Worm (Caenorhabditis elegans) whole organism, L2 larva: ENCODE data around the gene ZC412.10.

Experiments used
- C34F6.9 ChIP-seq: fragments of 150-350 bp; optimal IDR thresholded peaks from 2 replicates; lab custom pipeline; 2014; ENCODE audit warnings: missing biosample characterization, missing genetic modification characterization
- F13H6.1 ChIP-seq: sonication (generic microtip); optimal IDR thresholded peaks from 2 replicates; lab custom pipeline; 2016; ENCODE audit warnings: missing genetic modification characterization, missing compliant biosample characterization
- R02D3.7 ChIP-seq: fragments of 150-350 bp; optimal IDR thresholded peaks from 2 replicates; lab custom pipeline; 2014; ENCODE audit warnings: missing biosample characterization, missing genetic modification characterization
- Y55F3AM.14 ChIP-seq: fragments of 200-800 bp; sonication (Bioruptor generic); optimal IDR thresholded peaks from 2 replicates; lab custom pipeline; 2018; ENCODE audit warnings: mild to moderate bottlenecking, missing genetic modification characterization, missing compliant biosample characterization
- ZK546.5 ChIP-seq: sonication (generic microtip); optimal IDR thresholded peaks from 2 replicates; lab custom pipeline; 2017; ENCODE audit warnings: missing biosample characterization, missing genetic modification characterization
- alr-1 ChIP-seq: fragments of 150-350 bp; optimal IDR thresholded peaks from 2 replicates; lab custom pipeline; 2014; ENCODE audit warnings: missing biosample characterization, missing genetic modification characterization
- aly-2 ChIP-seq: fragments of 150-350 bp; optimal IDR thresholded peaks from 2 replicates; lab custom pipeline; 2014; ENCODE audit warnings: missing biosample characterization, missing genetic modification characterization
- ama-1 ChIP-seq: fragments of 150-350 bp; optimal IDR thresholded peaks from 2 replicates; lab custom pipeline; 2018; ENCODE audit warnings: inconsistent platforms
- blmp-1 ChIP-seq: sonication (generic microtip); optimal IDR thresholded peaks from 2 replicates; lab custom pipeline; 2017; ENCODE audit warnings: missing genetic modification characterization, mild to moderate bottlenecking, missing compliant biosample characterization, antibody characterized with exemption, moderate library complexity; ENCODE audit not compliant: insufficient read depth
- ceh-16 ChIP-seq: fragments of 150-350 bp; optimal IDR thresholded peaks from 2 replicates; lab custom pipeline; 2014; ENCODE audit warnings: missing biosample characterization, missing genetic modification characterization
- ceh-82 ChIP-seq: fragments of 150-350 bp; optimal IDR thresholded peaks from 2 replicates; lab custom pipeline; 2014; ENCODE audit warnings: missing biosample characterization, missing genetic modification characterization
- crh-2 ChIP-seq: sonication (generic microtip); optimal IDR thresholded peaks from 2 replicates; lab custom pipeline; 2017; ENCODE audit warnings: missing biosample characterization, missing genetic modification characterization
- dmd-4 ChIP-seq: sonication (generic microtip); optimal IDR thresholded peaks from 2 replicates; lab custom pipeline; 2017; ENCODE audit warnings: missing biosample characterization, missing genetic modification characterization
- egl-27 ChIP-seq: sonication (generic microtip); optimal IDR thresholded peaks from 3 replicates; lab custom pipeline; 2017; ENCODE audit warnings: missing biosample characterization, missing genetic modification reagents, missing genetic modification characterization
- elt-1 ChIP-seq: fragments of 150-350 bp; optimal IDR thresholded peaks from 2 replicates; lab custom pipeline; 2014; ENCODE audit warnings: missing biosample characterization, missing genetic modification characterization
- elt-3 ChIP-seq: sonication (generic microtip); optimal IDR thresholded peaks from 2 replicates; lab custom pipeline; 2017; ENCODE audit warnings: missing biosample characterization, missing genetic modification characterization
- fos-1 ChIP-seq: fragments of 150-350 bp; optimal IDR thresholded peaks from 2 replicates; lab custom pipeline; 2014; ENCODE audit warnings: missing biosample characterization, missing genetic modification characterization
- gmeb-1 ChIP-seq: fragments of 150-350 bp; optimal IDR thresholded peaks from 2 replicates; lab custom pipeline; 2014; ENCODE audit warnings: missing biosample characterization, missing genetic modification characterization
- lin-11 ChIP-seq: fragments of 150-350 bp; sonication (generic microtip); optimal IDR thresholded peaks from 2 replicates; lab custom pipeline; 2014; ENCODE audit warnings: missing biosample characterization, missing genetic modification characterization, inconsistent platforms, mixed read lengths
- lin-13 ChIP-seq: fragments of 150-350 bp; optimal IDR thresholded peaks from 2 replicates; lab custom pipeline; 2014; ENCODE audit warnings: missing biosample characterization, missing genetic modification reagents, missing genetic modification characterization
- lin-39 ChIP-seq: fragments of 150-350 bp; optimal IDR thresholded peaks from 2 replicates; lab custom pipeline; 2014; ENCODE audit warnings: missing biosample characterization, missing genetic modification reagents, missing genetic modification characterization
- lsy-2 ChIP-seq, 2 experiments: fragments of 150-350 bp in 1 of 2; sonication (generic microtip) in 1 of 2; optimal IDR thresholded peaks; 2 replicates each; lab custom pipeline; 2014 to 2017; ENCODE audit warnings: missing biosample characterization in 2 of 2, missing genetic modification characterization in 2 of 2
- mab-5 ChIP-seq: fragments of 150-350 bp; optimal IDR thresholded peaks from 2 replicates; lab custom pipeline; 2014; ENCODE audit warnings: missing biosample characterization, missing genetic modification characterization
- mbf-1 ChIP-seq: sonication (generic microtip); optimal IDR thresholded peaks from 2 replicates; lab custom pipeline; 2017; ENCODE audit warnings: missing biosample characterization, missing genetic modification characterization
- mdl-1 ChIP-seq, 2 experiments: fragments of 150-350 bp in 1 of 2; sonication (generic microtip) in 1 of 2; optimal IDR thresholded peaks; 2 replicates each; lab custom pipeline; 2017; ENCODE audit warnings: missing biosample characterization in 2 of 2, missing genetic modification characterization in 2 of 2
- nhr-10 ChIP-seq: sonication (generic microtip); optimal IDR thresholded peaks from 2 replicates; lab custom pipeline; 2017; ENCODE audit warnings: missing biosample characterization, missing genetic modification characterization
- nhr-11 ChIP-seq: fragments of 150-350 bp; optimal IDR thresholded peaks from 2 replicates; lab custom pipeline; 2014; ENCODE audit warnings: missing biosample characterization, missing genetic modification characterization
- nhr-129 ChIP-seq: fragments of 150-350 bp; optimal IDR thresholded peaks from 2 replicates; lab custom pipeline; 2014; ENCODE audit warnings: missing biosample characterization, missing genetic modification characterization
- nhr-21 ChIP-seq: fragments of 150-350 bp; optimal IDR thresholded peaks from 2 replicates; lab custom pipeline; 2014; ENCODE audit warnings: missing biosample characterization, missing genetic modification characterization
- nhr-23 ChIP-seq: fragments of 150-350 bp; optimal IDR thresholded peaks from 2 replicates; lab custom pipeline; 2014; ENCODE audit warnings: missing biosample characterization, missing genetic modification reagents, missing genetic modification characterization
- nhr-237 ChIP-seq: fragments of 150-350 bp; optimal IDR thresholded peaks from 2 replicates; lab custom pipeline; 2014; ENCODE audit warnings: missing biosample characterization, missing genetic modification characterization
- nhr-25 ChIP-seq: fragments of 150-350 bp; sonication (generic microtip); optimal IDR thresholded peaks from 3 replicates; lab custom pipeline; 2014; ENCODE audit warnings: missing biosample characterization, missing genetic modification characterization
- nhr-6 ChIP-seq: fragments of 150-350 bp; optimal IDR thresholded peaks from 2 replicates; lab custom pipeline; 2014; ENCODE audit warnings: missing biosample characterization, missing genetic modification characterization
- nhr-77 ChIP-seq: fragments of 150-350 bp; optimal IDR thresholded peaks from 2 replicates; lab custom pipeline; 2014; ENCODE audit warnings: missing biosample characterization, missing genetic modification characterization
- peb-1 ChIP-seq: fragments of 150-350 bp; optimal IDR thresholded peaks from 2 replicates; lab custom pipeline; 2014; ENCODE audit warnings: missing biosample characterization, missing genetic modification characterization
- sem-4 ChIP-seq: fragments of 150-350 bp; optimal IDR thresholded peaks from 2 replicates; lab custom pipeline; 2014; ENCODE audit warnings: missing biosample characterization, missing genetic modification reagents, missing genetic modification characterization
- skn-1 ChIP-seq: sonication (generic microtip); optimal IDR thresholded peaks from 2 replicates; lab custom pipeline; 2017; ENCODE audit warnings: missing biosample characterization, missing genetic modification characterization
- sma-3 ChIP-seq: sonication (generic microtip); optimal IDR thresholded peaks from 2 replicates; lab custom pipeline; 2016; ENCODE audit warnings: missing genetic modification reagents, missing genetic modification characterization, missing compliant biosample characterization
- sma-9 ChIP-seq, 2 experiments: fragments of 150-350 bp in 1 of 2; sonication (generic microtip) in 1 of 2; optimal IDR thresholded peaks; 2 replicates each; lab custom pipeline; 2014 to 2016; ENCODE audit warnings: missing genetic modification characterization in 2 of 2, mild to moderate bottlenecking in 1 of 2, missing biosample characterization in 1 of 2, missing compliant biosample characterization in 1 of 2, missing genetic modification reagents in 1 of 2, moderate library complexity in 1 of 2
- snpc-4 ChIP-seq: fragments of 150-350 bp; optimal IDR thresholded peaks from 2 replicates; lab custom pipeline; 2014; ENCODE audit warnings: missing biosample characterization, missing genetic modification characterization
- unc-39 ChIP-seq: fragments of 150-350 bp; optimal IDR thresholded peaks from 2 replicates; lab custom pipeline; 2014; ENCODE audit warnings: missing biosample characterization, missing genetic modification characterization
- unc-55 ChIP-seq: fragments of 150-350 bp; sonication (generic microtip); optimal IDR thresholded peaks from 3 replicates; lab custom pipeline; 2014; ENCODE audit warnings: missing biosample characterization, missing genetic modification reagents, missing genetic modification characterization
- unc-62 ChIP-seq: fragments of 150-350 bp; optimal IDR thresholded peaks from 2 replicates; lab custom pipeline; 2014; ENCODE audit warnings: missing biosample characterization, missing genetic modification reagents, missing genetic modification characterization
- zag-1 ChIP-seq: fragments of 150-350 bp; optimal IDR thresholded peaks from 2 replicates; lab custom pipeline; 2014; ENCODE audit warnings: missing biosample characterization, missing genetic modification characterization
- ztf-1 ChIP-seq: fragments of 200-800 bp; sonication (Bioruptor generic); conservative IDR thresholded peaks from 2 replicates; pipeline ENCODE4 v1.3.6; 2022; ENCODE audit warnings: missing genetic modification characterization, missing compliant biosample characterization
- ztf-11 ChIP-seq: sonication (generic microtip); optimal IDR thresholded peaks from 2 replicates; lab custom pipeline; 2017; ENCODE audit warnings: missing biosample characterization, missing genetic modification characterization
- ztf-4 ChIP-seq: fragments of 150-350 bp; optimal IDR thresholded peaks from 2 replicates; lab custom pipeline; 2014; ENCODE audit warnings: missing biosample characterization, missing genetic modification characterization

ZC412.10 gene

DNA sequence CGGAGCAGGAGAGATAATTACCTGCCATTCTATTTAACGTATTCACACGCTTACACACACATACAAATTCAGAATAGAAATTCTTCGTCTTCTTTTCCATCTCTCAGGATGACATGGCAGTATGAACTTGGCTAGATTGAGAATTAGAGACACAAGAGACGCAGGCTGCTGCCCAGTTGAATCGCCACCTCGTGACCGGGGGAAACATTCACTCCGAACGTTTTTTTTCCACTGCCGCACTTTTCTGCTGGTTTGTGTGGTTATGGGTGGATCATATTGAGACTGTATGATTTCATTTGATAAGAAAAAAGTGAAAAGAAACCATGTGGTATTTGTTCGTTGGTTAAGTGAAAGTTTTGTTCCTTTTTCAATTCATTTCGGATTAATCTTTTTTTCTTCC, 27.0 kb downstream of the ZC412.10 start:
- no peak for TF ChIP-seq lin-13 (GFP tag; lab: Kevin White, UChicago)
- peak; percentile 20 for TF ChIP-seq ztf-4 (tag; lab: Kevin White, UChicago)
- TF ChIP-seq snpc-4 (tag; lab: Kevin White, UChicago) = no peak
- peak; percentile 67 for TF ChIP-seq crh-2 (tag; lab: Kevin White, UChicago)
- TF ChIP-seq aly-2 (tag; lab: Kevin White, UChicago) = no peak
- TF ChIP-seq lin-11 (tag; lab: Kevin White, UChicago) = peak; percentile 16
- no peak for TF ChIP-seq ztf-11 (tag; lab: Kevin White, UChicago)
- TF ChIP-seq sma-3 = peak; percentile 86
- TF ChIP-seq lsy-2 (tag; optimal IDR thresholded peaks at IDR 0.05; lab: Kevin White, UChicago) = peak in 1 of 2 experiments; percentile 68
- TF ChIP-seq Y55F3AM.14 (GFP tag; lab: Kevin White, UChicago) = peak; percentile 75
- TF ChIP-seq zag-1 (tag; lab: Kevin White, UChicago) = peak; percentile 20
- TF ChIP-seq nhr-25 (tag; lab: Kevin White, UChicago) = peak; percentile 85
- TF ChIP-seq gmeb-1 = peak; percentile 57
- peak; percentile 5 for TF ChIP-seq unc-55 (GFP tag; lab: Kevin White, UChicago)
- TF ChIP-seq mdl-1 (tag; optimal IDR thresholded peaks at IDR 0.05; lab: Kevin White, UChicago) = peak; percentile 58 to 65
- TF ChIP-seq sma-9 (GFP tag; optimal IDR thresholded peaks at IDR 0.05; lab: Kevin White, UChicago) = peak; percentile 88
- TF ChIP-seq sma-9 (tag; optimal IDR thresholded peaks at IDR 0.05; lab: Kevin White, UChicago) = no peak
- TF ChIP-seq fos-1 (tag; lab: Kevin White, UChicago) = peak; percentile 59
- no peak for TF ChIP-seq unc-39 (tag; lab: Kevin White, UChicago)
- peak; percentile 70 for TF ChIP-seq ama-1 (lab: Kevin White, UChicago)
- TF ChIP-seq F13H6.1 (tag; lab: Kevin White, UChicago) = peak; percentile 52
- TF ChIP-seq ZK546.5 (tag; lab: Kevin White, UChicago) = no peak
- peak; percentile 80 for TF ChIP-seq C34F6.9 (tag; lab: Kevin White, UChicago)
- peak; percentile 83 for TF ChIP-seq nhr-129
- TF ChIP-seq nhr-21 (tag; lab: Kevin White, UChicago) = peak; percentile 86
- TF ChIP-seq egl-27 = peak; percentile 58
- peak; percentile 99 for TF ChIP-seq blmp-1 (tag; lab: Kevin White, UChicago)
- TF ChIP-seq skn-1 (tag; lab: Kevin White, UChicago) = peak; percentile 72
- TF ChIP-seq lin-39 = no peak
- peak; percentile 61 for TF ChIP-seq sem-4
- TF ChIP-seq, all 48 proteins: peak for 22

ce11 chrV:14848510-14849206, 28.0 kb downstream of the ZC412.10 start:
- TF ChIP-seq nhr-77 (tag; lab: Kevin White, UChicago) (no peak), mdl-1 (tag; optimal IDR thresholded peaks at IDR 0.05; lab: Kevin White, UChicago) (peak; percentile 83 to 84), unc-55 (GFP tag; lab: Kevin White, UChicago) (no peak), fos-1 (tag; lab: Kevin White, UChicago) (peak; percentile 23), C34F6.9 (tag; lab: Kevin White, UChicago) (peak; percentile 63), unc-62 (peak; percentile 29), lin-39 (no peak), mab-5 (tag; lab: Kevin White, UChicago) (peak; percentile 47), blmp-1 (tag; lab: Kevin White, UChicago) (peak; percentile 46), ama-1 (lab: Kevin White, UChicago) (peak; percentile 80), nhr-10 (tag; lab: Kevin White, UChicago) (no peak), gmeb-1 (peak; percentile 55), ceh-82 (no peak), nhr-6 (peak; percentile 76), elt-3 (tag; lab: Kevin White, UChicago) (no peak), sma-3 (peak; percentile 56), crh-2 (tag; lab: Kevin White, UChicago) (peak; percentile 98), nhr-23 (tag; lab: Kevin White, UChicago) (no peak), snpc-4 (tag; lab: Kevin White, UChicago) (peak; percentile 23), nhr-25 (tag; lab: Kevin White, UChicago) (peak; percentile 79), alr-1 (tag; lab: Kevin White, UChicago) (no peak), nhr-237 (no peak), ceh-16 (tag; lab: Kevin White, UChicago) (no peak), lin-11 (tag; lab: Kevin White, UChicago) (no peak), aly-2 (tag; lab: Kevin White, UChicago) (no peak), mbf-1 (no peak), ztf-1 (GFP tag; lab: Robert Waterston, UW) (no peak), Y55F3AM.14 (GFP tag; lab: Kevin White, UChicago) (no peak), peb-1 (tag; lab: Kevin White, UChicago) (no peak), elt-1 (no peak), egl-27 (no peak), sem-4 (peak; percentile 20), ZK546.5 (tag; lab: Kevin White, UChicago) (no peak), lin-13 (GFP tag; lab: Kevin White, UChicago) (peak; percentile 23), dmd-4 (tag; lab: Kevin White, UChicago) (no peak), F13H6.1 (tag; lab: Kevin White, UChicago) (peak; percentile 84), nhr-11 (tag; lab: Kevin White, UChicago) (no peak), R02D3.7 (tag; lab: Kevin White, UChicago) (no peak), zag-1 (tag; lab: Kevin White, UChicago) (no peak), skn-1 (tag; lab: Kevin White, UChicago) (no peak), nhr-129 (peak; percentile 90), nhr-21 (tag; lab: Kevin White, UChicago) (peak; percentile 40)
